Worm (Caenorhabditis elegans): ENCODE data around the gene hrde-1.

hrde-1 gene

ce11 chrIII:4166745-4167144 lies 9.2 kb downstream of the hrde-1 start, which contains the start of gene rnf-5:
Gene rnf-5 (minus strand): TSS chrIII:4166845.
- TF ChIP-seq T22C8.4 (GFP tag; IDR thresholded peaks at IDR 0.05) (no peak), tab-1 (GFP tag; IDR thresholded peaks at IDR 0.05) (no peak), ref-1 (GFP tag; conservative IDR thresholded peaks at IDR 0.05) (no peak), cog-1 (tag; optimal IDR thresholded peaks at IDR 0.05) (no peak), ztf-23 (GFP tag; IDR thresholded peaks at IDR 0.05) (no peak)

DNA sequence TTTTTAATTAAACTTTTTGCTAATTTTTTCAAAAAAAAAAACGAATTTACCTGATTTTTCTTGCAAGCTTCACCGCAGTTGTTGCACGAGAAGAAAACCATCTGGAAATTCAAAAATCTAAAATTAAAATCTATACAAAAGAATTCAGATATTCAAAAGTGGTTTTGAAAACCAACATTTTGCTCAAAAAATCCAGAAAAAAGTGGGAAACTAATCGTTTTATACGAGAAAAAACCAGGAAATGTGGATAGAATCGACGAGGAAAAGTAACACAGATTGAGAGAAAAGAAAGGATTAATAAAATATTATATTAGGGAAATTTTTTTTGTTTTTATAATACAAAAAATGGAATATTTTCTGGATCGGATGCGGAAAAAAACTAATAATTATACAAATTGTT lies 11.9 kb downstream of the hrde-1 start, which contains the start of gene C16C10.8:
C16C10.8 (minus strand) TSS at position 101 of the 400 bp plus-strand sequence.
- TF ChIP-seq ztf-23 (GFP tag; IDR thresholded peaks at IDR 0.05): no peak
- TF ChIP-seq tab-1 (GFP tag; IDR thresholded peaks at IDR 0.05): no peak
- TF ChIP-seq med-1 (GFP tag; optimal IDR thresholded peaks at IDR 0.05; ENCODE audit: insufficient read depth): no peak
- no peak for TF ChIP-seq ref-1 (GFP tag; conservative IDR thresholded peaks at IDR 0.05)
- TF ChIP-seq T22C8.4 (GFP tag; IDR thresholded peaks at IDR 0.05): no peak
- no peak for TF ChIP-seq klf-2 (GFP tag; conservative IDR thresholded peaks at IDR 0.05)
- no peak for TF ChIP-seq flt-1 (GFP tag; IDR thresholded peaks at IDR 0.05)
- TF ChIP-seq ztf-29 (GFP tag; IDR thresholded peaks at IDR 0.05): no peak
- TF ChIP-seq cog-1 (tag; optimal IDR thresholded peaks at IDR 0.05): no peak

ce11 chrIII:4160937-4161336 lies 15.0 kb downstream of the hrde-1 start, which contains the start of gene C01G12.16:
Gene C01G12.16 (plus strand): TSS chrIII:4161237.
- TF ChIP-seq med-1 (GFP tag; optimal IDR thresholded peaks at IDR 0.05; ENCODE audit: insufficient read depth) (no peak), klf-2 (GFP tag; conservative IDR thresholded peaks at IDR 0.05) (no peak), T22C8.4 (GFP tag; IDR thresholded peaks at IDR 0.05) (no peak), ztf-23 (GFP tag; IDR thresholded peaks at IDR 0.05) (no peak), ref-1 (GFP tag; conservative IDR thresholded peaks at IDR 0.05) (no peak), ztf-29 (GFP tag; IDR thresholded peaks at IDR 0.05) (no peak), flt-1 (GFP tag; IDR thresholded peaks at IDR 0.05) (no peak), tab-1 (GFP tag; IDR thresholded peaks at IDR 0.05) (no peak), cog-1 (tag; optimal IDR thresholded peaks at IDR 0.05) (no peak)

ce11 chrIII:4157298-4157697 lies 18.7 kb downstream of the hrde-1 start, which contains the start of gene C16C10.9:
Gene C16C10.9 (minus strand): TSS chrIII:4157398.
- TF ChIP-seq cog-1 (tag; optimal IDR thresholded peaks at IDR 0.05) (no peak), T22C8.4 (GFP tag; IDR thresholded peaks at IDR 0.05) (no peak), klf-2 (GFP tag; conservative IDR thresholded peaks at IDR 0.05) (no peak), flt-1 (GFP tag; IDR thresholded peaks at IDR 0.05) (no peak), ztf-29 (GFP tag; IDR thresholded peaks at IDR 0.05) (no peak), ztf-23 (GFP tag; IDR thresholded peaks at IDR 0.05) (no peak)

DNA sequence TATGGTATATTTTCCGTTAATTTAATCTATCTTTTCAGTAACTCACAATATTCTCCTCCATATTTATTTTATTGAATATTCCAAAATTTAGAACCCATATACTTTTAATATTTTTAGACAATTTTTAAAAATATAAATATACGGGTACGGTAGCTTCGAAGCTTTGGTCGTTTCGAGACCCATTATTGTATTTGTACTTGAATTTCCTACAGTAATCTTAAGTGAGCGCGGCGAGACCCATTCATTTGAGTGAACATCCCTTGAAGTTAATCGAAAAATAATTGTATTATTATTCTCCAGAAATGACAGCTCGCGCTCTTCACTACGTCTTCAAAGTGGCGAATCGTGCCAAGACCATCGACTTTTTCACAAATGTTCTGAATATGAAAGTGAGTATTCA lies 22.7 kb downstream of the hrde-1 start, which contains the start of gene glod-4:
glod-4 (plus strand) TSS at position 301 of the 400 bp plus-strand sequence.
- no peak for TF ChIP-seq flt-1 (GFP tag; IDR thresholded peaks at IDR 0.05)
- TF ChIP-seq T22C8.4 (GFP tag; IDR thresholded peaks at IDR 0.05): no peak
- TF ChIP-seq tab-1 (GFP tag; IDR thresholded peaks at IDR 0.05): no peak
- TF ChIP-seq ztf-29 (GFP tag; IDR thresholded peaks at IDR 0.05): no peak
- no peak for TF ChIP-seq ref-1 (GFP tag; conservative IDR thresholded peaks at IDR 0.05)
- no peak for TF ChIP-seq cog-1 (tag; optimal IDR thresholded peaks at IDR 0.05)
- TF ChIP-seq klf-2 (GFP tag; conservative IDR thresholded peaks at IDR 0.05): no peak
- TF ChIP-seq ztf-23 (GFP tag; IDR thresholded peaks at IDR 0.05): no peak
- TF ChIP-seq med-1 (GFP tag; optimal IDR thresholded peaks at IDR 0.05; ENCODE audit: insufficient read depth): no peak

- no peak for TF ChIP-seq T22C8.4 (GFP tag; IDR thresholded peaks at IDR 0.05)
- no peak for TF ChIP-seq klf-2 (GFP tag; conservative IDR thresholded peaks at IDR 0.05)
- no peak for TF ChIP-seq med-1 (GFP tag; optimal IDR thresholded peaks at IDR 0.05; ENCODE audit: insufficient read depth)
- TF ChIP-seq ztf-29 (GFP tag; IDR thresholded peaks at IDR 0.05): no peak
- TF ChIP-seq ztf-23 (GFP tag; IDR thresholded peaks at IDR 0.05): no peak
- no peak for TF ChIP-seq cog-1 (tag; optimal IDR thresholded peaks at IDR 0.05)
- TF ChIP-seq ref-1 (GFP tag; conservative IDR thresholded peaks at IDR 0.05): no peak
- no peak for TF ChIP-seq flt-1 (GFP tag; IDR thresholded peaks at IDR 0.05)
- TF ChIP-seq tab-1 (GFP tag; IDR thresholded peaks at IDR 0.05): no peak
These were observed 23.1 kb downstream of the hrde-1 start for ce11 chrIII:4152828-4153227.

DNA sequence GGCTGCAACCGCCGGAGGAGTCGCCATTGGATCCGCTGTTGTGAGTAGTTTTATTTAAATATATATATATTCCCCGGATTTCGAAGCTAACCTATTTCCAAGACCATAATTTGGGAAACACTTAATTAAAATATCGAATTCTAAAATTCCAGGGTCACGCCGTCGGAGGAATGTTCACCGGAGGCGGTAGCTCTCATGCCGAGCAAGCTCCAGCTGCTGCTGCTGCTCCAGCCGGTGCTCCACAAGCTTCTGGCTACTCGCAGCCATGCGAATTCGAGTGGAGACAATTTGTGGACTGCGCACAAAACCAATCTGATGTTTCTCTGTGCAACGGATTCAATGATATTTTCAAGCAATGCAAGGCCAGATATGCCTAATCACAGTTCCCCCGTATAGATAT lies 23.6 kb downstream of the hrde-1 start:
- no peak for TF ChIP-seq flt-1 (GFP tag; IDR thresholded peaks at IDR 0.05)

- TF ChIP-seq tab-1 (GFP tag; IDR thresholded peaks at IDR 0.05) (no peak), ztf-29 (GFP tag; IDR thresholded peaks at IDR 0.05) (no peak), T22C8.4 (GFP tag; IDR thresholded peaks at IDR 0.05) (no peak), ztf-23 (GFP tag; IDR thresholded peaks at IDR 0.05) (no peak), flt-1 (GFP tag; IDR thresholded peaks at IDR 0.05) (no peak), klf-2 (GFP tag; conservative IDR thresholded peaks at IDR 0.05) (no peak), ref-1 (GFP tag; conservative IDR thresholded peaks at IDR 0.05) (no peak), cog-1 (tag; optimal IDR thresholded peaks at IDR 0.05) (no peak), med-1 (GFP tag; optimal IDR thresholded peaks at IDR 0.05; ENCODE audit: insufficient read depth) (no peak)
These were observed 24.3 kb downstream of the hrde-1 start, which contains the start of the genes wht-3 and har-1 for ce11 chrIII:4151548-4152104. Gene wht-3 (minus strand): TSS chrIII:4151598. Gene har-1 (plus strand): TSS chrIII:4152054.

- no peak for TF ChIP-seq med-1 (GFP tag; optimal IDR thresholded peaks at IDR 0.05; ENCODE audit: insufficient read depth)
- no peak for TF ChIP-seq T22C8.4 (GFP tag; IDR thresholded peaks at IDR 0.05)
- no peak for TF ChIP-seq cog-1 (tag; optimal IDR thresholded peaks at IDR 0.05)
- no peak for TF ChIP-seq tab-1 (GFP tag; IDR thresholded peaks at IDR 0.05)
- no peak for TF ChIP-seq ref-1 (GFP tag; conservative IDR thresholded peaks at IDR 0.05)
These were observed 25.0 kb downstream of the hrde-1 start for ce11 chrIII:4150919-4151318.

- no peak for TF ChIP-seq klf-2 (GFP tag; conservative IDR thresholded peaks at IDR 0.05)
- TF ChIP-seq tab-1 (GFP tag; IDR thresholded peaks at IDR 0.05): no peak
- no peak for TF ChIP-seq ref-1 (GFP tag; conservative IDR thresholded peaks at IDR 0.05)
These were observed 32.8 kb downstream of the hrde-1 start for ce11 chrIII:4143170-4143569.
